Fruit fly (Drosophila melanogaster) whole organism, embryonic: ENCODE data around the gene CG11085.
A peak's percentile ranks its signal among the peaks of the same experiment; 100 is the strongest.

Experiments used
- Adf1 ChIP-seq: fragments of 200-800 bp; sonication (Bioruptor generic); IDR thresholded peaks from 2 replicates; pipeline ENCODE4 v1.3.6; 2022; ENCODE audit warnings: missing biosample characterization, missing genetic modification characterization
- Asciz ChIP-seq: fragments of 200-800 bp; sonication (Bioruptor generic); optimal IDR thresholded peaks from 2 replicates; lab custom pipeline; 2017; ENCODE audit warnings: missing biosample characterization, mild to moderate bottlenecking, missing genetic modification characterization, missing genetic modification reagents
- Atf3 ChIP-seq: fragments of 200-800 bp; sonication (Bioruptor generic); optimal IDR thresholded peaks from 3 replicates; lab custom pipeline; 2016; ENCODE audit warnings: missing biosample characterization, missing genetic modification characterization
- Awh ChIP-seq: fragments of 200-800 bp; sonication (Bioruptor generic); IDR thresholded peaks from 2 replicates; pipeline ENCODE4, ENCODE4 v1.3.6; 2022; ENCODE audit warnings: missing biosample characterization, missing genetic modification characterization
- CG1024 ChIP-seq: fragments of 200-800 bp; sonication (Bioruptor generic); IDR thresholded peaks from 2 replicates; pipeline ENCODE4 v1.3.6; 2022; ENCODE audit warnings: missing biosample characterization, missing genetic modification characterization
- CG10979 ChIP-seq: fragments of 200-800 bp; sonication (Bioruptor generic); optimal IDR thresholded peaks from 2 replicates; lab custom pipeline; 2018; ENCODE audit warnings: missing biosample characterization, mild to moderate bottlenecking, missing genetic modification characterization, moderate library complexity
- CG11247 ChIP-seq: fragments of 200-800 bp; sonication (Bioruptor generic); IDR thresholded peaks from 2 replicates; pipeline ENCODE4 v1.3.6; 2022; ENCODE audit warnings: missing biosample characterization, missing genetic modification characterization
- CG12104 ChIP-seq: fragments of 200-800 bp; sonication (Bioruptor generic); optimal IDR thresholded peaks from 3 replicates; lab custom pipeline; 2016; ENCODE audit warnings: missing biosample characterization, missing genetic modification characterization
- CG12155 ChIP-seq: fragments of 200-800 bp; sonication (Bioruptor generic); optimal IDR thresholded peaks from 3 replicates; lab custom pipeline; 2016; ENCODE audit warnings: missing biosample characterization, missing genetic modification characterization
- CG12219 ChIP-seq: fragments of 200-800 bp; sonication (Bioruptor generic); optimal IDR thresholded peaks from 3 replicates; lab custom pipeline; 2018; ENCODE audit warnings: missing biosample characterization, mild to moderate bottlenecking, missing genetic modification characterization
- CG12942 ChIP-seq: fragments of 200-800 bp; sonication (Bioruptor generic); optimal IDR thresholded peaks from 3 replicates; lab custom pipeline; 2016; ENCODE audit warnings: missing biosample characterization, missing genetic modification characterization
- CG13624 ChIP-seq: fragments of 200-800 bp; sonication (Bioruptor generic); optimal IDR thresholded peaks from 2 replicates; lab custom pipeline; 2016; ENCODE audit warnings: missing biosample characterization, missing genetic modification characterization
- CG15696 ChIP-seq: fragments of 200-800 bp; sonication (Bioruptor generic); optimal IDR thresholded peaks from 2 replicates; lab custom pipeline; 2019; ENCODE audit warnings: missing biosample characterization, mild to moderate bottlenecking, missing genetic modification characterization, moderate library complexity
- CG16815 ChIP-seq: fragments of 200-800 bp; sonication (Bioruptor generic); optimal IDR thresholded peaks from 3 replicates; lab custom pipeline; 2017; ENCODE audit warnings: missing biosample characterization, mild to moderate bottlenecking, missing genetic modification characterization
- CG17802 ChIP-seq: fragments of 200-800 bp; sonication (Bioruptor generic); optimal IDR thresholded peaks from 2 replicates; lab custom pipeline; 2018; ENCODE audit warnings: missing biosample characterization, mild to moderate bottlenecking, missing genetic modification characterization, moderate library complexity
- CG18599 ChIP-seq: fragments of 200-800 bp; sonication (Bioruptor generic); optimal IDR thresholded peaks from 3 replicates; lab custom pipeline; 2017; ENCODE audit warnings: missing biosample characterization, missing genetic modification characterization, mild to moderate bottlenecking, moderate library complexity, missing genetic modification reagents
- CG30403 ChIP-seq: fragments of 200-800 bp; sonication (Bioruptor generic); optimal IDR thresholded peaks from 3 replicates; lab custom pipeline; 2016; ENCODE audit warnings: missing biosample characterization, missing genetic modification characterization
- CG33213 ChIP-seq: fragments of 200-800 bp; sonication (Bioruptor generic); optimal IDR thresholded peaks from 3 replicates; lab custom pipeline; 2016; ENCODE audit warnings: missing biosample characterization, missing genetic modification characterization
- CG4820 ChIP-seq: fragments of 200-800 bp; sonication (Bioruptor generic); optimal IDR thresholded peaks from 3 replicates; lab custom pipeline; 2016; ENCODE audit warnings: missing biosample characterization, missing genetic modification characterization
- CG7745 ChIP-seq: fragments of 200-800 bp; sonication (Bioruptor generic); optimal IDR thresholded peaks from 2 replicates; lab custom pipeline; 2018; ENCODE audit warnings: missing biosample characterization, mild to moderate bottlenecking, missing genetic modification characterization, moderate library complexity
- CG9797 ChIP-seq: fragments of 200-800 bp; sonication (Bioruptor generic); optimal IDR thresholded peaks from 3 replicates; lab custom pipeline; 2018; ENCODE audit warnings: missing biosample characterization, mild to moderate bottlenecking, missing genetic modification characterization
- CG9932 ChIP-seq: fragments of 200-800 bp; sonication (Bioruptor generic); IDR thresholded peaks from 2 replicates; pipeline ENCODE4 v1.3.6; 2022; ENCODE audit warnings: missing biosample characterization, missing genetic modification characterization
- CTCF ChIP-seq: fragments of 200-800 bp; sonication (Bioruptor generic); optimal IDR thresholded peaks from 2 replicates; lab custom pipeline; 2017; ENCODE audit warnings: missing biosample characterization, mild to moderate bottlenecking, missing genetic modification characterization, moderate library complexity
- Camta ChIP-seq: fragments of 200-800 bp; sonication (Bioruptor generic); optimal IDR thresholded peaks from 2 replicates; lab custom pipeline; 2016; ENCODE audit warnings: missing biosample characterization, missing genetic modification characterization
- Dbx ChIP-seq: fragments of 200-800 bp; sonication (Bioruptor generic); IDR thresholded peaks from 3 replicates; pipeline ENCODE4 v1.3.6; 2022; ENCODE audit warnings: missing biosample characterization, missing genetic modification characterization
- Deaf1 ChIP-seq: fragments of 200-800 bp; optimal IDR thresholded peaks from 3 replicates; lab custom pipeline; 2019; ENCODE audit warnings: missing biosample characterization, mild to moderate bottlenecking, missing genetic modification characterization, moderate library complexity
- Dip2 ChIP-seq: fragments of 200-800 bp; sonication (Bioruptor generic); IDR thresholded peaks from 2 replicates; pipeline ENCODE4 v1.3.6; 2022; ENCODE audit warnings: missing biosample characterization, missing genetic modification characterization
- Elba2 ChIP-seq: fragments of 200-800 bp; sonication (Bioruptor generic); optimal IDR thresholded peaks from 3 replicates; lab custom pipeline; 2016; ENCODE audit warnings: missing biosample characterization, missing genetic modification characterization
- H15 ChIP-seq: fragments of 200-800 bp; sonication (Bioruptor generic); IDR thresholded peaks from 3 replicates; pipeline ENCODE4 v1.3.6; 2022; ENCODE audit warnings: missing biosample characterization, missing genetic modification characterization
- Hmr ChIP-seq: fragments of 200-800 bp; sonication (Bioruptor generic); optimal IDR thresholded peaks from 3 replicates; lab custom pipeline; 2017; ENCODE audit warnings: mild to moderate bottlenecking, missing biosample characterization, missing genetic modification reagents, missing genetic modification characterization
- Hsf ChIP-seq: fragments of 200-800 bp; sonication (Bioruptor generic); optimal IDR thresholded peaks from 3 replicates; lab custom pipeline; 2016; ENCODE audit warnings: missing biosample characterization, missing genetic modification characterization
- Med ChIP-seq: fragments of 200-800 bp; sonication (Bioruptor generic); peaks from one replicate; lab custom pipeline; 2016; ENCODE audit warnings: missing biosample characterization, missing genetic modification characterization, mild to moderate bottlenecking, inconsistent platforms, moderate library complexity
- Mrtf ChIP-seq: fragments of 200-800 bp; sonication (Bioruptor generic); IDR thresholded peaks from 3 replicates; pipeline ENCODE4 v1.3.6; 2022; ENCODE audit warnings: missing biosample characterization, missing genetic modification characterization
- Ptx1 ChIP-seq: fragments of 200-800 bp; sonication (Bioruptor generic); IDR thresholded peaks from 2 replicates; pipeline ENCODE4 v1.3.6; 2022; ENCODE audit warnings: missing biosample characterization, missing genetic modification characterization
- Six4 ChIP-seq: fragments of 200-800 bp; sonication (Bioruptor generic); optimal IDR thresholded peaks from 2 replicates; lab custom pipeline; 2016; ENCODE audit warnings: missing biosample characterization, missing genetic modification characterization
- Sox102F ChIP-seq: fragments of 200-800 bp; sonication (Bioruptor generic); optimal IDR thresholded peaks from 2 replicates; lab custom pipeline; 2018; ENCODE audit warnings: missing biosample characterization, mild to moderate bottlenecking, missing genetic modification characterization, moderate library complexity
- Usf ChIP-seq: fragments of 200-800 bp; sonication (Bioruptor generic); optimal IDR thresholded peaks from 2 replicates; lab custom pipeline; 2017; ENCODE audit warnings: missing genotype, missing biosample characterization, missing genetic modification characterization
- Vsx1 ChIP-seq: fragments of 200-800 bp; sonication (Bioruptor generic); optimal IDR thresholded peaks from 2 replicates; lab custom pipeline; 2017; ENCODE audit warnings: missing biosample characterization, mild to moderate bottlenecking, missing genetic modification characterization, missing genetic modification reagents
- abd-A ChIP-seq: fragments of 200-800 bp; sonication (Bioruptor generic); optimal IDR thresholded peaks from 3 replicates; lab custom pipeline; 2019; ENCODE audit warnings: missing biosample characterization, mild to moderate bottlenecking, missing genetic modification characterization, moderate library complexity
- ato ChIP-seq: fragments of 200-800 bp; sonication (Bioruptor generic); IDR thresholded peaks from 2 replicates; pipeline ENCODE4 v1.3.6; 2022; ENCODE audit warnings: missing biosample characterization, missing genetic modification characterization; ENCODE audit not compliant: partially characterized antibody
- cato ChIP-seq: fragments of 200-800 bp; sonication (Bioruptor generic); optimal IDR thresholded peaks from 2 replicates; lab custom pipeline; 2016; ENCODE audit warnings: missing biosample characterization, missing genetic modification characterization, borderline replicate concordance
- ewg ChIP-seq: fragments of 200-800 bp; sonication (Bioruptor generic); optimal IDR thresholded peaks from 3 replicates; lab custom pipeline; 2017; ENCODE audit warnings: mild to moderate bottlenecking, missing biosample characterization, missing genetic modification reagents, missing genetic modification characterization
- kay ChIP-seq: fragments of 200-800 bp; sonication (Bioruptor generic); optimal IDR thresholded peaks from 2 replicates; lab custom pipeline; 2016; ENCODE audit warnings: missing biosample characterization, missing genetic modification characterization
- odd ChIP-seq: fragments of 200-800 bp; sonication (Bioruptor generic); optimal IDR thresholded peaks from 2 replicates; lab custom pipeline; 2017; ENCODE audit warnings: missing biosample characterization, mild to moderate bottlenecking, missing genetic modification characterization
- pum ChIP-seq: fragments of 200-800 bp; sonication (Bioruptor generic); optimal IDR thresholded peaks from 2 replicates; lab custom pipeline; 2016; ENCODE audit warnings: missing biosample characterization, missing genetic modification characterization
- pzg ChIP-seq: fragments of 200-800 bp; sonication (Bioruptor generic); optimal IDR thresholded peaks from 3 replicates; lab custom pipeline; 2018; ENCODE audit warnings: missing biosample characterization, mild to moderate bottlenecking, missing genetic modification characterization, moderate library complexity
- sisA ChIP-seq: fragments of 200-800 bp; sonication (Bioruptor generic); IDR thresholded peaks from 2 replicates; pipeline ENCODE4 v1.3.6; 2022; ENCODE audit warnings: missing biosample characterization, missing genetic modification characterization
- toy ChIP-seq: fragments of 200-800 bp; sonication (Bioruptor generic); IDR thresholded peaks from 2 replicates; pipeline ENCODE4 v1.3.6; 2022; ENCODE audit warnings: missing biosample characterization, missing genetic modification characterization
- ttk ChIP-seq: fragments of 200-800 bp; sonication (Bioruptor generic); IDR thresholded peaks from 2 replicates; pipeline ENCODE4 v2.1.2; 2022; ENCODE audit warnings: missing biosample characterization, missing genetic modification characterization
- vvl ChIP-seq: fragments of 200-800 bp; sonication (Bioruptor generic); IDR thresholded peaks from 2 replicates; pipeline ENCODE4 v1.3.6; 2022; ENCODE audit warnings: missing biosample characterization, missing genetic modification characterization
- zf30C ChIP-seq: fragments of 200-800 bp; sonication (Bioruptor generic); optimal IDR thresholded peaks from 3 replicates; lab custom pipeline; 2018; ENCODE audit warnings: missing biosample characterization, mild to moderate bottlenecking, missing genetic modification characterization

The CG11085 gene

dm6 chrX:12568292-12568923 lies 47.7 kb upstream of the CG11085 start, which contains the start of gene hwt:
hwt (minus strand) TSS chrX:12568452.
- TF ChIP-seq CG13624 (GFP tag; lab: Kevin White, UChicago): no peak
- peak; percentile 88 for TF ChIP-seq ewg (GFP tag; lab: Kevin White, UChicago)
- TF ChIP-seq sisA: no peak
- TF ChIP-seq Ptx1 (GFP tag; lab: Robert Waterston, UW): 0 out of 2 replicates have a peak, but pooled peaks have one; percentile 7
- peak; percentile 91 for TF ChIP-seq CTCF (GFP tag; lab: Kevin White, UChicago)
- TF ChIP-seq Hsf (GFP tag; lab: Kevin White, UChicago): no peak
- no peak for TF ChIP-seq CG15696 (tag; lab: Kevin White, UChicago)
- TF ChIP-seq Hmr (GFP tag; lab: Kevin White, UChicago): no peak
- no peak for TF ChIP-seq CG9932 (GFP tag; lab: Robert Waterston, UW)
- TF ChIP-seq pzg (GFP tag; lab: Kevin White, UChicago): peak; percentile 11
- TF ChIP-seq CG12219: no peak
- TF ChIP-seq CG33213 (GFP tag; lab: Kevin White, UChicago): no peak
- no peak for TF ChIP-seq CG12155 (GFP tag; lab: Kevin White, UChicago)
- TF ChIP-seq CG16815: no peak
- TF ChIP-seq abd-A (tag; lab: Kevin White, UChicago): peak; percentile 42
- TF ChIP-seq CG10979 (tag; lab: Kevin White, UChicago): peak; percentile 87
- TF ChIP-seq Mrtf: no peak
- TF ChIP-seq vvl (GFP tag; lab: Robert Waterston, UW): no peak
- no peak for TF ChIP-seq CG17802 (tag; lab: Kevin White, UChicago)
- no peak for TF ChIP-seq Six4 (GFP tag; lab: Kevin White, UChicago)
- TF ChIP-seq CG12104 (GFP tag; lab: Kevin White, UChicago): no peak
- TF ChIP-seq CG18599 (GFP tag; lab: Kevin White, UChicago): no peak
- TF ChIP-seq Med (GFP tag; lab: Kevin White, UChicago): peak; percentile 55
- peak; percentile 85 for TF ChIP-seq Dip2 (GFP tag; lab: Robert Waterston, UW)
- TF ChIP-seq CG12942 (GFP tag; lab: Kevin White, UChicago): no peak
- no peak for TF ChIP-seq Vsx1 (GFP tag; lab: Kevin White, UChicago)
- no peak for TF ChIP-seq odd (GFP tag; lab: Kevin White, UChicago)
- TF ChIP-seq Adf1: no peak
- TF ChIP-seq Deaf1 (tag; lab: Kevin White, UChicago): peak; percentile 93
- TF ChIP-seq ttk (GFP tag; lab: Robert Waterston, UW): no peak
- TF ChIP-seq CG9797 (GFP tag; lab: Kevin White, UChicago): no peak

- TF ChIP-seq toy (GFP tag; lab: Robert Waterston, UW) (no peak), H15 (GFP tag; lab: Robert Waterston, UW) (no peak), Dip2 (GFP tag; lab: Robert Waterston, UW) (no peak), kay (GFP tag; lab: Kevin White, UChicago) (no peak), cato (GFP tag; lab: Kevin White, UChicago) (no peak), CG7745 (tag; lab: Kevin White, UChicago) (no peak), ato (GFP tag; lab: Robert Waterston, UW) (no peak), CG12155 (GFP tag; lab: Kevin White, UChicago) (no peak), CG4820 (no peak), Dbx (no peak), pum (GFP tag; lab: Kevin White, UChicago) (no peak), Asciz (no peak), CG1024 (GFP tag; lab: Robert Waterston, UW) (no peak), CG11247 (GFP tag; lab: Robert Waterston, UW) (no peak), Sox102F (GFP tag; lab: Kevin White, UChicago) (no peak), CG30403 (no peak), Elba2 (GFP tag; lab: Kevin White, UChicago) (no peak), Camta (no peak), Awh (GFP tag; lab: Robert Waterston, UW) (no peak), Usf (GFP tag; lab: Kevin White, UChicago) (no peak), zf30C (GFP tag; lab: Kevin White, UChicago) (no peak), Atf3 (GFP tag; lab: Kevin White, UChicago) (no peak)
Observed at dm6 chrX:12574666-12575202, 41.4 kb upstream of the CG11085 start.
